Worm (Caenorhabditis elegans): Measurements from ENCODE around the gene sth-1.

The sth-1 gene

DNA sequence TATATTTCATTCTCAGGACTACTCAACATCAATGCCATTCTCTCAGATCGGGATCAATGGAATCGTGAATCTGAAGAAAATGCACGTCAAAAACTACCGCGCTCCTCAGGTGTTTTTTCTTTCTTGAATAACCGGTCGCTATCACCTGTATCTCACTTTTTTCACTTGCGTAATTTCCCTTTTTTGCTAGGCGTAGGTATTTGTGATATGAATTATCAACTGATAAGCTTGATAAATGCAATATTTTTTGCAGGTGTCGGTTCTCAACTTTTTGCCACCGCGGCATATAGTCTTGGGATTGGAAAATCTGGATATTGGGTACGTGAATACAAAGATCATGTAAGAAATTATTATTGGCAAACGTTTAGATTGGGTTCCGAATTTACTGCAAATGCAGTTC is 3.2 kb downstream of the sth-1 start:
- TF ChIP-seq nhr-237 (tag; optimal IDR thresholded peaks at IDR 0.05) (no peak), elt-3 (tag; optimal IDR thresholded peaks at IDR 0.05) (no peak), pqm-1 (tag; optimal IDR thresholded peaks at IDR 0.05) (no peak), nhr-77 (tag; optimal IDR thresholded peaks at IDR 0.05) (no peak), hmg-11 (tag; optimal IDR thresholded peaks at IDR 0.05) (no peak), ZK546.5 (tag; optimal IDR thresholded peaks at IDR 0.05) (no peak), skn-1 (tag; optimal IDR thresholded peaks at IDR 0.05) (no peak), elt-1 (tag; optimal IDR thresholded peaks at IDR 0.05) (no peak), daf-12 (tag; optimal IDR thresholded peaks at IDR 0.05) (no peak), pha-4 (tag; optimal IDR thresholded peaks at IDR 0.05) (no peak), nhr-43 (tag; optimal IDR thresholded peaks at IDR 0.05; ENCODE audit: poor library complexity, severe bottlenecking) (no peak), nhr-25 (tag; optimal IDR thresholded peaks at IDR 0.05) (no peak), nhr-76 (tag; optimal IDR thresholded peaks at IDR 0.05) (no peak), mdl-1 (tag; optimal IDR thresholded peaks at IDR 0.05) (no peak), nhr-12 (tag; optimal IDR thresholded peaks at IDR 0.05) (no peak), R02D3.7 (tag; optimal IDR thresholded peaks at IDR 0.05) (no peak), lin-15B (tag; optimal IDR thresholded peaks at IDR 0.05) (no peak)

DNA sequence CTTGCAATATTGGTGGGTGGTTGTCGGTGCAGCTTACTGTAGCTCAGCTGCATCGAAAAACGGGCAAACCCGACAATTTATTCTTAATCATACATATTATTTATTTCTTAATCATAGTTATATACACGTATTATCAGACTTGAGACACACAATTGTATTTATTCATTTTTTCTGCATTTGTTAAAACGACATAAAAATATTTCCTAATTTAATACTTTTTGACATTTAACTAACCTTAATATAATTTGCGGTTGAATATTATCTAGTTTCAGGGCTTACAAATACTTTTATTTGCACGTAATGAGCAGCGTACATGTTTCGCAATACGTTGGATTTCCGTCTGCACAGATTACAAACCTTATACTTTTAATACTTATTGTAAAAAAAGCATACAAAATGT is 6.4 kb downstream of the sth-1 start, which contains the start of gene str-138:
TSS of gene str-138 (plus strand) at position 301 of the 400 bp plus-strand sequence.
- TF ChIP-seq hmg-11 (tag; optimal IDR thresholded peaks at IDR 0.05) (no peak), ceh-82 (tag; optimal IDR thresholded peaks at IDR 0.05) (no peak), elt-1 (tag; optimal IDR thresholded peaks at IDR 0.05) (no peak), nhr-28 (tag; optimal IDR thresholded peaks at IDR 0.05) (no peak), sea-2 (GFP tag; optimal IDR thresholded peaks at IDR 0.05) (no peak), unc-62 (GFP tag; optimal IDR thresholded peaks at IDR 0.05) (no peak), zag-1 (tag; optimal IDR thresholded peaks at IDR 0.05) (no peak), skn-1 (tag; optimal IDR thresholded peaks at IDR 0.05) (no peak)

DNA sequence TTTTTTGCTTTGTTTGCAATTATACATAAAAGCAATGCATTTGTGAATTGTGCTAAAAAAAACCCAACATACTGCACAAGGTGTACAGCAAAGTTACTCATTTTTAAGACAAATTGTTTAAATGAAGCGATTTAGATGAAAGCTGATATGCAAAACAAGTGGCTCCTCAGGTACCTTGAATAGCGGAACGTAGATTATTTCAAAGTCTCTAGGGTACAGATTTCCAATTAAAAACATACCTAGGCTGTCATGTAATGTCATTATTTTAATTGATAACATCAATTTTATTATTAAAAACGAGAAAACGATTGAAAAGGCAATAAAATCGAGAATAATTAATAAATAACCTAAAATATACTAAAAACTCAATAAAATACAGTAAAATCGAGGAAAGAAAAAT is 10.1 kb downstream of the sth-1 start, which contains the start of gene str-139:
TSS of gene str-139 (minus strand) at position 101 of the 400 bp plus-strand sequence.
- TF ChIP-seq zag-1 (tag; optimal IDR thresholded peaks at IDR 0.05) (no peak), R02D3.7 (tag; optimal IDR thresholded peaks at IDR 0.05) (no peak), fkh-10 (GFP tag; optimal IDR thresholded peaks at IDR 0.05) (no peak), elt-1 (tag; optimal IDR thresholded peaks at IDR 0.05) (no peak), ztf-4 (tag; optimal IDR thresholded peaks at IDR 0.05) (no peak), lsy-12 (tag; optimal IDR thresholded peaks at IDR 0.05) (no peak), nhr-12 (tag; optimal IDR thresholded peaks at IDR 0.05) (no peak)

DNA sequence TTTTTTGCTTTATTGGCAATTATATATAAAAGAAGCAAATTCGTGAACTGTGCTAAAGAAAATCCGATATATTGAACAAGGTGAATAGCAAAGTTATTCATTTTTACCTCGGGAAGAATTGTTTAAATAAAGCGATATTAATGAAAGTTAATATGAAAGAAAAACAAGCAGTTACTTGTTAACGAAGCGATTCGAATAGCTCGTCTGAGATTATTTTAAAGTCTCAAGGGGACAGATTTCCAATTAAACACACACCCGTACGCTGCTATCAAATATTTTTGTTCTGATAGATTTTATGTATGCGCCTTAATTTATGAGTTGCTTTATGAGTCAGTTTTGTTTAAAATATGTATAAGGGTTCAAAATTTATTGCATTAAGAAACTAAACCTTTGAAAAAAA is 15.8 kb downstream of the sth-1 start, which contains the start of gene str-140:
TSS of gene str-140 (minus strand) at position 101 of the 400 bp plus-strand sequence.
- TF ChIP-seq ztf-4 (tag; optimal IDR thresholded peaks at IDR 0.05) = no peak
- no peak for TF ChIP-seq nhr-23 (tag; optimal IDR thresholded peaks at IDR 0.05)
- no peak for TF ChIP-seq egl-5 (tag; optimal IDR thresholded peaks at IDR 0.05)
- no peak for TF ChIP-seq fkh-2 (tag; optimal IDR thresholded peaks at IDR 0.05)
- TF ChIP-seq nhr-76 (tag; optimal IDR thresholded peaks at IDR 0.05) = no peak
- TF ChIP-seq ceh-82 (tag; optimal IDR thresholded peaks at IDR 0.05) = no peak
- TF ChIP-seq mdl-1 (tag; optimal IDR thresholded peaks at IDR 0.05) = no peak
- no peak for TF ChIP-seq lin-39 (tag; optimal IDR thresholded peaks at IDR 0.05)
- TF ChIP-seq nfya-1 (tag; optimal IDR thresholded peaks at IDR 0.05; ENCODE audit: insufficient read depth) = no peak
- no peak for TF ChIP-seq nhr-12 (tag; optimal IDR thresholded peaks at IDR 0.05)
- no peak for TF ChIP-seq ceh-9 (tag; optimal IDR thresholded peaks at IDR 0.05)
- no peak for TF ChIP-seq snpc-4 (tag; optimal IDR thresholded peaks at IDR 0.05)
- TF ChIP-seq lsy-12 (tag; optimal IDR thresholded peaks at IDR 0.05) = no peak
- TF ChIP-seq elt-3 (tag; optimal IDR thresholded peaks at IDR 0.05) = no peak
- no peak for TF ChIP-seq unc-39 (tag; optimal IDR thresholded peaks at IDR 0.05)
- TF ChIP-seq nhr-67 (tag; optimal IDR thresholded peaks at IDR 0.05) = no peak

DNA sequence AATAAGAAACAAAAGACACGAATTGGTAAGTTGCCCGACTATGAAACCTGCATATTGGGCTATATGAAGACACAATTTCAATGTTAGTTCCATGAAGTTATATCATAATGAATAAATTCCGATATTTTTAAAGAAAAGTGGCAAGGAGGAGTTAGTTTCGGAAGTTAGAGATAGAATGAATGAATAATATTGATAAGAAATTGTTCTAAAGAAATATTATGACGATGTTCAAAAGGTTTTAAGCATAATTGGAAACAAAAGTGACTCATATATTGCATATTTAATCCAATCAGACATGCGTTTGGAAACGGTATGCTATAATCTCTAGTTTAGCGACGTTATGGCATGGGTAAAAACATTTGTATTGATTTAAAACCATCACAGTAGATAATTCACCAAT is 17.7 kb downstream of the sth-1 start, which contains the start of gene str-143:
TSS of gene str-143 (minus strand) at position 101 of the 400 bp plus-strand sequence.
- no peak for TF ChIP-seq aly-2 (tag; optimal IDR thresholded peaks at IDR 0.05)
- TF ChIP-seq nhr-23 (tag; optimal IDR thresholded peaks at IDR 0.05) = no peak
- TF ChIP-seq ceh-28 (tag; optimal IDR thresholded peaks at IDR 0.05) = no peak
- no peak for TF ChIP-seq tbx-2 (tag; optimal IDR thresholded peaks at IDR 0.05)
- TF ChIP-seq hmg-11 (tag; optimal IDR thresholded peaks at IDR 0.05) = no peak
- TF ChIP-seq egl-27 (tag; optimal IDR thresholded peaks at IDR 0.05) = no peak
- no peak for TF ChIP-seq nhr-76 (tag; optimal IDR thresholded peaks at IDR 0.05)
- no peak for TF ChIP-seq R02D3.7 (tag; optimal IDR thresholded peaks at IDR 0.05)
- TF ChIP-seq pha-4 (tag; optimal IDR thresholded peaks at IDR 0.05) = no peak
- no peak for TF ChIP-seq ztf-11 (tag; optimal IDR thresholded peaks at IDR 0.05)
- TF ChIP-seq ama-1 (optimal IDR thresholded peaks at IDR 0.05) = no peak
- no peak for TF ChIP-seq snpc-4 (tag; optimal IDR thresholded peaks at IDR 0.05)
- no peak for TF ChIP-seq jun-1 (tag; optimal IDR thresholded peaks at IDR 0.05)
